Fruit fly (Drosophila melanogaster) whole organism, embryonic: ENCODE measurements around the gene CG46059.

ENCODE experiments used
- CG10979 ChIP-seq: fragments of 200-800 bp; sonication (Bioruptor generic); optimal IDR thresholded peaks from 2 replicates; lab custom pipeline; 2018; ENCODE audit warnings: missing biosample characterization, mild to moderate bottlenecking, missing genetic modification characterization, moderate library complexity
- CG12236 ChIP-seq: fragments of 200-800 bp; sonication (Bioruptor generic); optimal IDR thresholded peaks from 2 replicates; lab custom pipeline; 2016; ENCODE audit warnings: missing biosample characterization, missing genetic modification characterization
- CG12659 ChIP-seq: fragments of 200-800 bp; sonication (Bioruptor generic); optimal IDR thresholded peaks from 3 replicates; lab custom pipeline; 2017; ENCODE audit warnings: mild to moderate bottlenecking, missing biosample characterization, missing genetic modification reagents, missing genetic modification characterization
- CG12744 ChIP-seq: fragments of 200-800 bp; sonication (Bioruptor generic); optimal IDR thresholded peaks from 2 replicates; lab custom pipeline; 2016; ENCODE audit warnings: missing biosample characterization, missing genetic modification characterization
- CG14050 ChIP-seq: fragments of 200-800 bp; sonication (Bioruptor generic); IDR thresholded peaks from 3 replicates; pipeline ENCODE4 v1.3.6; 2022; ENCODE audit warnings: missing biosample characterization, missing genetic modification characterization
- CG17328 ChIP-seq: fragments of 200-800 bp; sonication (Bioruptor generic); IDR thresholded peaks from 2 replicates; pipeline ENCODE4 v1.3.6; 2022; ENCODE audit warnings: missing biosample characterization, missing genetic modification characterization
- CG2199 ChIP-seq: fragments of 200-800 bp; sonication (Bioruptor generic); IDR thresholded peaks from 3 replicates; pipeline ENCODE4 v1.3.6; 2022; ENCODE audit warnings: missing biosample characterization, missing genetic modification characterization
- CG31441 ChIP-seq: fragments of 200-800 bp; sonication (Bioruptor generic); IDR thresholded peaks from 2 replicates; pipeline ENCODE4 v1.3.6; 2022; ENCODE audit warnings: missing biosample characterization, missing genetic modification characterization
- CG32772 ChIP-seq: fragments of 200-800 bp; sonication (Bioruptor generic); IDR thresholded peaks from 2 replicates; pipeline ENCODE4 v1.3.6; 2022; ENCODE audit warnings: missing biosample characterization, missing genetic modification characterization
- CG34224 ChIP-seq: fragments of 200-800 bp; sonication (Bioruptor generic); IDR thresholded peaks from 3 replicates; pipeline ENCODE4 v1.3.6; 2022; ENCODE audit warnings: missing biosample characterization, missing genetic modification characterization; ENCODE audit not compliant: partially characterized antibody
- CG34376 ChIP-seq: fragments of 200-800 bp; sonication (Bioruptor generic); optimal IDR thresholded peaks from 2 replicates; lab custom pipeline; 2018; ENCODE audit warnings: missing biosample characterization, mild to moderate bottlenecking, missing genetic modification characterization
- CG3838 ChIP-seq: fragments of 200-800 bp; sonication (Bioruptor generic); optimal IDR thresholded peaks from 3 replicates; lab custom pipeline; 2016; ENCODE audit warnings: missing biosample characterization, missing genetic modification characterization
- CG3995 ChIP-seq: fragments of 200-800 bp; sonication (Bioruptor generic); optimal IDR thresholded peaks from 3 replicates; lab custom pipeline; 2016; ENCODE audit warnings: missing biosample characterization, missing genetic modification characterization
- CG4360 ChIP-seq: fragments of 200-800 bp; sonication (Bioruptor generic); IDR thresholded peaks from 2 replicates; pipeline ENCODE4 v1.3.6; 2022; ENCODE audit warnings: missing biosample characterization, missing genetic modification characterization
- CG5953 ChIP-seq: fragments of 200-800 bp; sonication (Bioruptor generic); IDR thresholded peaks from 2 replicates; pipeline ENCODE4 v1.3.6; 2022; ENCODE audit warnings: missing biosample characterization, missing genetic modification characterization
- CG6765 ChIP-seq: fragments of 200-800 bp; sonication (Bioruptor generic); optimal IDR thresholded peaks from 3 replicates; lab custom pipeline; 2017; ENCODE audit warnings: missing biosample characterization, mild to moderate bottlenecking, missing genetic modification characterization
- CG7745 ChIP-seq: fragments of 200-800 bp; sonication (Bioruptor generic); optimal IDR thresholded peaks from 2 replicates; lab custom pipeline; 2018; ENCODE audit warnings: missing biosample characterization, mild to moderate bottlenecking, missing genetic modification characterization, moderate library complexity
- CG8765 ChIP-seq: fragments of 200-800 bp; sonication (Bioruptor generic); IDR thresholded peaks from 2 replicates; pipeline ENCODE4 v1.3.6; 2022; ENCODE audit warnings: missing biosample characterization, missing genetic modification characterization
- CG8924 ChIP-seq: fragments of 200-800 bp; optimal IDR thresholded peaks from 3 replicates; lab custom pipeline; 2019; ENCODE audit warnings: missing biosample characterization, mild to moderate bottlenecking, missing genetic modification characterization, moderate library complexity
- CG9817 ChIP-seq: fragments of 200-800 bp; sonication (Bioruptor generic); optimal IDR thresholded peaks from 2 replicates; lab custom pipeline; 2018; ENCODE audit warnings: missing biosample characterization, mild to moderate bottlenecking, missing genetic modification characterization, moderate library complexity
- CrebB ChIP-seq: fragments of 200-800 bp; sonication (Bioruptor generic); optimal IDR thresholded peaks from 3 replicates; lab custom pipeline; 2018; ENCODE audit warnings: missing biosample characterization, mild to moderate bottlenecking, missing genetic modification characterization
- Dip2 ChIP-seq: fragments of 200-800 bp; sonication (Bioruptor generic); IDR thresholded peaks from 2 replicates; pipeline ENCODE4 v1.3.6; 2022; ENCODE audit warnings: missing biosample characterization, missing genetic modification characterization
- Dll ChIP-seq: fragments of 200-800 bp; sonication (Bioruptor generic); IDR thresholded peaks from 4 replicates; pipeline ENCODE4 v1.3.6; 2022; ENCODE audit warnings: missing biosample characterization, missing genetic modification characterization; ENCODE audit not compliant: partially characterized antibody
- Eip74EF ChIP-seq, 2 experiments: fragments of 200-800 bp in 1 of 2; fragments of >200 bp in 1 of 2; sonication (Bioruptor generic) in 1 of 2; optimal IDR thresholded peaks; 2 replicates each; lab custom pipeline; 2017 to 2019; ENCODE audit warnings: missing biosample characterization in 2 of 2, missing genetic modification characterization in 2 of 2, mild to moderate bottlenecking in 1 of 2, moderate library complexity in 1 of 2
- HHEX ChIP-seq: fragments of 200-800 bp; sonication (Bioruptor generic); optimal IDR thresholded peaks from 3 replicates; lab custom pipeline; 2017; ENCODE audit warnings: missing biosample characterization, mild to moderate bottlenecking, missing genetic modification characterization, missing genetic modification reagents
- NC2β ChIP-seq: fragments of 200-800 bp; sonication (Bioruptor generic); optimal IDR thresholded peaks from 2 replicates; lab custom pipeline; 2016; ENCODE audit warnings: missing biosample characterization, missing genetic modification characterization
- Neu2 ChIP-seq: fragments of 200-800 bp; sonication (Bioruptor generic); optimal IDR thresholded peaks from 3 replicates; lab custom pipeline; 2016; ENCODE audit warnings: missing biosample characterization, missing genetic modification characterization, borderline replicate concordance
- Nf-YC ChIP-seq: fragments of 200-800 bp; optimal IDR thresholded peaks from 3 replicates; lab custom pipeline; 2019; ENCODE audit warnings: missing biosample characterization, mild to moderate bottlenecking, missing genetic modification characterization, moderate library complexity
- NfI ChIP-seq: fragments of 200-800 bp; sonication (Bioruptor generic); optimal IDR thresholded peaks from 3 replicates; lab custom pipeline; 2018; ENCODE audit warnings: missing biosample characterization, mild to moderate bottlenecking, missing genetic modification characterization, moderate library complexity
- Optix ChIP-seq: fragments of 200-800 bp; sonication (Bioruptor generic); IDR thresholded peaks from 3 replicates; pipeline ENCODE4 v1.3.6; 2022; ENCODE audit warnings: missing biosample characterization, missing genetic modification characterization
- Sry-δ ChIP-seq: fragments of 200-800 bp; sonication (Bioruptor generic); optimal IDR thresholded peaks from 2 replicates; lab custom pipeline; 2016; ENCODE audit warnings: missing biosample characterization, missing genetic modification characterization
- YL-1 ChIP-seq: fragments of 200-800 bp; sonication (Bioruptor generic); optimal IDR thresholded peaks from 3 replicates; lab custom pipeline; 2017; ENCODE audit warnings: missing biosample characterization, mild to moderate bottlenecking, missing genetic modification characterization
- al ChIP-seq: fragments of 200-800 bp; sonication (Bioruptor generic); IDR thresholded peaks from 2 replicates; pipeline ENCODE4 v1.3.6; 2022; ENCODE audit warnings: missing biosample characterization, missing genetic modification characterization
- chn ChIP-seq: fragments of 200-800 bp; sonication (Bioruptor generic); optimal IDR thresholded peaks from 2 replicates; lab custom pipeline; 2016; ENCODE audit warnings: missing biosample characterization, missing genetic modification characterization
- cwo ChIP-seq: fragments of 200-800 bp; sonication (Bioruptor generic); optimal IDR thresholded peaks from 3 replicates; lab custom pipeline; 2017; ENCODE audit warnings: missing biosample characterization, missing genetic modification characterization, mild to moderate bottlenecking, moderate library complexity, missing genetic modification reagents
- en ChIP-seq: fragments of 200-800 bp; sonication (Bioruptor generic); optimal IDR thresholded peaks from 2 replicates; lab custom pipeline; 2016; ENCODE audit warnings: missing biosample characterization, missing genetic modification characterization
- ftz-f1 ChIP-seq: fragments of 200-800 bp; sonication (Bioruptor generic); optimal IDR thresholded peaks from 2 replicates; lab custom pipeline; 2016; ENCODE audit warnings: missing biosample characterization, missing genetic modification characterization
- gsb ChIP-seq: fragments of 200-800 bp; sonication (Bioruptor generic); IDR thresholded peaks from 2 replicates; pipeline ENCODE4 v1.3.6; 2022; ENCODE audit warnings: missing biosample characterization, missing genetic modification characterization
- ham ChIP-seq: fragments of 200-800 bp; sonication (Bioruptor generic); IDR thresholded peaks from 2 replicates; pipeline ENCODE4 v1.3.6; 2022; ENCODE audit warnings: missing biosample characterization, missing genetic modification characterization
- hb ChIP-seq: fragments of 200-800 bp; sonication (Bioruptor generic); IDR thresholded peaks from 3 replicates; pipeline ENCODE4 v1.3.6; 2022; ENCODE audit warnings: missing biosample characterization, missing genetic modification characterization; ENCODE audit not compliant: partially characterized antibody
- klu ChIP-seq: fragments of 200-800 bp; sonication (Bioruptor generic); IDR thresholded peaks from 2 replicates; pipeline ENCODE4 v1.3.6; 2022; ENCODE audit warnings: missing biosample characterization, missing genetic modification characterization
- lilli ChIP-seq: fragments of 200-800 bp; sonication (Bioruptor generic); optimal IDR thresholded peaks from 3 replicates; lab custom pipeline; 2016; ENCODE audit warnings: missing biosample characterization, missing genetic modification characterization
- maf-S ChIP-seq: fragments of 200-800 bp; sonication (Bioruptor generic); optimal IDR thresholded peaks from 2 replicates; lab custom pipeline; 2016; ENCODE audit warnings: missing biosample characterization, missing genetic modification characterization
- nom ChIP-seq: fragments of 200-800 bp; sonication (Bioruptor generic); optimal IDR thresholded peaks from 2 replicates; lab custom pipeline; 2017; ENCODE audit warnings: missing biosample characterization, missing genetic modification characterization, mild to moderate bottlenecking, moderate library complexity, missing genetic modification reagents
- pb ChIP-seq: fragments of 200-800 bp; sonication (Bioruptor generic); optimal IDR thresholded peaks from 3 replicates; lab custom pipeline; 2016; ENCODE audit warnings: missing biosample characterization, missing genetic modification characterization
- pzg ChIP-seq: fragments of 200-800 bp; sonication (Bioruptor generic); optimal IDR thresholded peaks from 3 replicates; lab custom pipeline; 2018; ENCODE audit warnings: missing biosample characterization, mild to moderate bottlenecking, missing genetic modification characterization, moderate library complexity
- sens-2 ChIP-seq: fragments of 200-800 bp; sonication (Bioruptor generic); IDR thresholded peaks from 2 replicates; pipeline ENCODE4 v1.3.6; 2022; ENCODE audit warnings: missing biosample characterization, missing genetic modification characterization
- tna ChIP-seq: fragments of 200-800 bp; sonication (Bioruptor generic); IDR thresholded peaks from 2 replicates; pipeline ENCODE4 v1.3.6; 2022; ENCODE audit warnings: missing biosample characterization, missing genetic modification characterization; ENCODE audit not compliant: partially characterized antibody
- trh ChIP-seq: fragments of 200-800 bp; sonication (Bioruptor generic); optimal IDR thresholded peaks from 2 replicates; lab custom pipeline; 2016; ENCODE audit warnings: missing biosample characterization, missing genetic modification characterization
- tup ChIP-seq: fragments of 200-800 bp; sonication (Bioruptor generic); optimal IDR thresholded peaks from 2 replicates; lab custom pipeline; 2016; ENCODE audit warnings: missing biosample characterization, mild to moderate bottlenecking, missing genetic modification characterization, moderate library complexity
- z ChIP-seq: fragments of 200-800 bp; sonication (Bioruptor generic); IDR thresholded peaks from 3 replicates; pipeline ENCODE4 v1.3.6; 2022; ENCODE audit warnings: missing biosample characterization, missing genetic modification characterization

Gene CG46059

DNA sequence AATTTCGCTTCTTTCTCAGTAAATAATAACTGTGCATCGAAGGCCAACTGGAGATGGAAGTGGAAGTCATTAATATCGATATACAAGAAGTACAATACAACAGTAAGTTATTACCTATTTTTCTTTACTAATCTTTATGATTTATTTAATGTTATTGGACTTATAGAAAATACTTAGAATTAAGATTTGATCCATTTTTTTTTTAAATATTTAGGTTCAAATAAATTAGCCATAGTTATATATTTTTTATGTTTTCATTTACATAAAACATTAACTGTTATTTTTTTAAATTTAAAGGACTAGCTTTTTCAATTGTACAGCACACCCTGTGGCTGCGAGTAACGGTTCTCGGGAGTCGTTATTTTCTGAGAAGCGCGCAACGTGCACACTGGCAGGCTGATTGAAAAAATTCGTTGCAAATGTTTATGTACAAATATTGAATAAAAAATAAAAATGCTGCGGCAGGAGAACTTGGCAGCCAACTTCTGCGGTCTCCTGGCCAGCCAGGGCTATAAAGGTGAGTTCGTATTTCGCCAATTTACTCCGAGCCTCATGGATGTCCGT, 2.2 kb upstream of the CG46059 start, which contains the start of the genes gammaTub37C and pigeon (continued):
- TF ChIP-seq Sry-δ (GFP tag; lab: Kevin White, UChicago) (peak; percentile 1), NfI (no peak), CG10979 (tag; lab: Kevin White, UChicago) (no peak), maf-S (no peak), pzg (peak; percentile 60), pb (GFP tag; lab: Kevin White, UChicago) (no peak), CG12744 (no peak), gsb (GFP tag; lab: Robert Waterston, UW) (no peak), al (GFP tag; lab: Robert Waterston, UW) (no peak), CG34376 (GFP tag; lab: Kevin White, UChicago) (no peak), CG8924 (peak; percentile 12), klu (GFP tag; lab: Robert Waterston, UW) (no peak), CG7745 (tag; lab: Kevin White, UChicago) (no peak), Nf-YC (tag; lab: Kevin White, UChicago) (no peak), CG5953 (no peak), Neu2 (no peak), en (GFP tag; lab: Kevin White, UChicago) (no peak), CG6765 (GFP tag; lab: Kevin White, UChicago) (no peak), Optix (GFP tag; lab: Robert Waterston, UW) (no peak), Eip74EF (GFP tag; optimal IDR thresholded peaks at IDR 0.05; lab: Kevin White, UChicago) (no peak), lilli (GFP tag; lab: Kevin White, UChicago) (no peak), CG9817 (tag; lab: Kevin White, UChicago) (no peak), HHEX (GFP tag; lab: Kevin White, UChicago) (no peak), hb (no peak), ftz-f1 (GFP tag; lab: Kevin White, UChicago) (no peak), Dll (GFP tag; lab: Robert Waterston, UW) (no peak), trh (GFP tag; lab: Kevin White, UChicago) (no peak), ham (GFP tag; lab: Robert Waterston, UW) (no peak), CG8765 (no peak), tup (GFP tag; lab: Kevin White, UChicago) (no peak), CG34224 (GFP tag; lab: Robert Waterston, UW) (no peak), CG2199 (GFP tag; lab: Robert Waterston, UW) (no peak), chn (GFP tag; lab: Kevin White, UChicago) (no peak), CG32772 (GFP tag; lab: Robert Waterston, UW) (no peak), NC2β (no peak), nom (no peak), sens-2 (GFP tag; lab: Robert Waterston, UW) (no peak), CG12659 (GFP tag; lab: Kevin White, UChicago) (peak; percentile 49), CG4360 (no peak), CG14050 (no peak), cwo (GFP tag; lab: Kevin White, UChicago) (no peak), z (GFP tag; lab: Robert Waterston, UW) (no peak), Dip2 (GFP tag; lab: Robert Waterston, UW) (no peak), CrebB (tag; lab: Kevin White, UChicago) (no peak), CG31441 (GFP tag; lab: Robert Waterston, UW) (no peak), CG3995 (GFP tag; lab: Kevin White, UChicago) (peak; percentile 57), CG12236 (GFP tag; lab: Kevin White, UChicago) (no peak), CG3838 (GFP tag; lab: Kevin White, UChicago) (no peak), CG17328 (GFP tag; lab: Robert Waterston, UW) (no peak), YL-1 (GFP tag; lab: Kevin White, UChicago) (peak; percentile 67), tna (no peak)
